Worm (Caenorhabditis elegans): Measurements from ENCODE around the gene R05C11.4.

R05C11.4 gene

ce11 chrIV:2032946-2033411, 18.3 kb upstream of the R05C11.4 start, which contains the start of gene cpsf-1 (continued):
- TF ChIP-seq pag-3 (tag; optimal IDR thresholded peaks at IDR 0.05; ENCODE audit: borderline replicate concordance) (no peak), C38D4.7 (GFP tag; optimal IDR thresholded peaks at IDR 0.05) (no peak), Y22D7AL.16 (tag; optimal IDR thresholded peaks at IDR 0.05) (no peak), pha-2 (tag; optimal IDR thresholded peaks at IDR 0.05) (no peak), odd-2 (tag; optimal IDR thresholded peaks at IDR 0.05) (no peak), fax-1 (tag; optimal IDR thresholded peaks at IDR 0.05) (peak; percentile 82), ceh-31 (tag; optimal IDR thresholded peaks at IDR 0.05) (peak; percentile 97), elt-2 (tag; optimal IDR thresholded peaks at IDR 0.05) (peak; percentile 73), hlh-13 (GFP tag; optimal IDR thresholded peaks at IDR 0.05) (no peak), lim-6 (tag; optimal IDR thresholded peaks at IDR 0.05) (peak; percentile 80), ztf-16 (tag; optimal IDR thresholded peaks at IDR 0.05) (peak; percentile 59), unc-86 (tag; optimal IDR thresholded peaks at IDR 0.05) (peak; percentile 63), fkh-6 (tag; optimal IDR thresholded peaks at IDR 0.05) (peak; percentile 62), ceh-14 (tag; optimal IDR thresholded peaks at IDR 0.05) (peak; percentile 89), mec-3 (tag; optimal IDR thresholded peaks at IDR 0.05; ENCODE audit: borderline replicate concordance) (no peak), pax-1 (tag; optimal IDR thresholded peaks at IDR 0.05) (no peak), ceh-45 (GFP tag; IDR thresholded peaks at IDR 0.05) (no peak), unc-55 (GFP tag; optimal IDR thresholded peaks at IDR 0.05) (peak; percentile 50), ceh-19 (GFP tag; optimal IDR thresholded peaks at IDR 0.05) (peak; percentile 34), sdc-2 (tag; optimal IDR thresholded peaks at IDR 0.05) (no peak), ceh-9 (tag; optimal IDR thresholded peaks at IDR 0.05) (no peak), nfya-1 (tag; optimal IDR thresholded peaks at IDR 0.05) (peak; percentile 75), eyg-1 (tag; optimal IDR thresholded peaks at IDR 0.05) (no peak), sox-2 (GFP tag; IDR thresholded peaks at IDR 0.05) (no peak), fkh-10 (GFP tag; optimal IDR thresholded peaks at IDR 0.05) (no peak), F13H6.1 (tag; optimal IDR thresholded peaks at IDR 0.05) (peak; percentile 78), hlh-15 (tag; optimal IDR thresholded peaks at IDR 0.05) (peak; percentile 5), rnt-1 (tag; optimal IDR thresholded peaks at IDR 0.05) (peak; percentile 83), tbx-2 (tag; optimal IDR thresholded peaks at IDR 0.05) (peak; percentile 94), C08G9.2 (tag; optimal IDR thresholded peaks at IDR 0.05) (peak; percentile 91), ceh-30 (tag; optimal IDR thresholded peaks at IDR 0.05) (no peak), madf-2 (tag; optimal IDR thresholded peaks at IDR 0.05) (peak; percentile 62), dmd-4 (tag; optimal IDR thresholded peaks at IDR 0.05; ENCODE audit: borderline replicate concordance) (peak; percentile 69), pqm-1 (tag; optimal IDR thresholded peaks at IDR 0.05) (peak; percentile 47), unc-3 (GFP tag; conservative IDR thresholded peaks at IDR 0.05) (peak; percentile 42; the same call in 1 of the 2 replicates), unc-3 (tag; optimal IDR thresholded peaks at IDR 0.05) (peak; percentile 5), ceh-24 (tag; optimal IDR thresholded peaks at IDR 0.05) (no peak), syd-9 (tag; optimal IDR thresholded peaks at IDR 0.05) (peak; percentile 7), pros-1 (tag; optimal IDR thresholded peaks at IDR 0.05) (no peak)

ce11 chrIV:2036974-2037373, 14.3 kb upstream of the R05C11.4 start, which contains the start of the genes Y76B12C.9 and cng-2:
Gene Y76B12C.9, minus strand, starts transcription at chrIV:2037074.
Gene cng-2, plus strand, starts transcription at chrIV:2037191.
- TF ChIP-seq ttx-3 (tag; optimal IDR thresholded peaks at IDR 0.05) (no peak), pha-4 (tag; optimal IDR thresholded peaks at IDR 0.05) (no peak), T23F11.4 (GFP tag; optimal IDR thresholded peaks at IDR 0.05) (no peak), ceh-6 (GFP tag; optimal IDR thresholded peaks at IDR 0.05) (no peak), mec-3 (tag; optimal IDR thresholded peaks at IDR 0.05; ENCODE audit: borderline replicate concordance) (no peak), unc-55 (GFP tag; optimal IDR thresholded peaks at IDR 0.05) (no peak), che-1 (tag; optimal IDR thresholded peaks at IDR 0.05) (no peak), ceh-31 (tag; optimal IDR thresholded peaks at IDR 0.05) (no peak), madf-2 (tag; optimal IDR thresholded peaks at IDR 0.05) (no peak), C08G9.2 (tag; optimal IDR thresholded peaks at IDR 0.05) (no peak), ceh-9 (tag; optimal IDR thresholded peaks at IDR 0.05) (no peak), lin-11 (tag; optimal IDR thresholded peaks at IDR 0.05) (no peak), ets-4 (tag; optimal IDR thresholded peaks at IDR 0.05) (no peak), syd-9 (tag; optimal IDR thresholded peaks at IDR 0.05) (no peak)

Data from whole organism, late embryonic.